Fruit fly (Drosophila melanogaster) whole organism, embryonic: ENCODE data around the gene CG7650.

Experiments
- Asciz ChIP-seq: fragments of 200-800 bp; sonication (Bioruptor generic); optimal IDR thresholded peaks from 2 replicates; lab custom pipeline; 2017; ENCODE audit warnings: missing biosample characterization, mild to moderate bottlenecking, missing genetic modification characterization, missing genetic modification reagents
- Atf3 ChIP-seq: fragments of 200-800 bp; sonication (Bioruptor generic); optimal IDR thresholded peaks from 3 replicates; lab custom pipeline; 2016; ENCODE audit warnings: missing biosample characterization, missing genetic modification characterization
- CG10209 ChIP-seq: fragments of 200-800 bp; sonication (Bioruptor generic); optimal IDR thresholded peaks from 3 replicates; lab custom pipeline; 2017; ENCODE audit warnings: missing biosample characterization, mild to moderate bottlenecking, missing genetic modification characterization, missing genetic modification reagents
- CG10543 ChIP-seq: fragments of 200-800 bp; sonication (Bioruptor generic); optimal IDR thresholded peaks from 3 replicates; lab custom pipeline; 2017; ENCODE audit warnings: missing biosample characterization, mild to moderate bottlenecking, missing genetic modification characterization, moderate library complexity
- CG10654 ChIP-seq: fragments of 200-800 bp; sonication (Bioruptor generic); optimal IDR thresholded peaks from 2 replicates; lab custom pipeline; 2016; ENCODE audit warnings: missing biosample characterization, missing genetic modification characterization
- CG10959 ChIP-seq: fragments of 200-800 bp; sonication (Bioruptor generic); IDR thresholded peaks from 2 replicates; pipeline ENCODE4 v1.3.6; 2022; ENCODE audit warnings: missing biosample characterization, missing genetic modification characterization
- CG11085 ChIP-seq: fragments of 200-800 bp; sonication (Bioruptor generic); IDR thresholded peaks from 2 replicates; pipeline ENCODE4 v1.3.6; 2022; ENCODE audit warnings: missing biosample characterization, missing genetic modification characterization
- CG11723 ChIP-seq: fragments of 200-800 bp; sonication (Bioruptor generic); optimal IDR thresholded peaks from 2 replicates; lab custom pipeline; 2017; ENCODE audit warnings: missing biosample characterization, mild to moderate bottlenecking, missing genetic modification characterization
- CG13287 ChIP-seq: fragments of 200-800 bp; sonication (Bioruptor generic); IDR thresholded peaks from 2 replicates; pipeline ENCODE4 v1.3.6; 2022; ENCODE audit warnings: missing biosample characterization, missing genetic modification characterization; ENCODE audit not compliant: partially characterized antibody
- CG14710 ChIP-seq: fragments of 200-800 bp; sonication (Bioruptor generic); optimal IDR thresholded peaks from 3 replicates; lab custom pipeline; 2019; ENCODE audit warnings: missing biosample characterization, mild to moderate bottlenecking, missing genetic modification characterization, moderate library complexity
- CG14965 ChIP-seq: fragments of 200-800 bp; sonication (Bioruptor generic); optimal IDR thresholded peaks from 2 replicates; lab custom pipeline; 2016; ENCODE audit warnings: missing biosample characterization, missing genetic modification characterization, borderline replicate concordance
- CG17612 ChIP-seq: fragments of 200-800 bp; sonication (Bioruptor generic); IDR thresholded peaks from 2 replicates; pipeline ENCODE4 v1.3.6; 2022; ENCODE audit warnings: missing biosample characterization, missing genetic modification characterization
- CG32767 ChIP-seq: fragments of 200-800 bp; sonication (Bioruptor generic); IDR thresholded peaks from 2 replicates; pipeline ENCODE4 v1.3.6; 2022; ENCODE audit warnings: missing biosample characterization, missing genetic modification characterization
- CG6175 ChIP-seq: fragments of 200-800 bp; sonication (Bioruptor generic); IDR thresholded peaks from 3 replicates; pipeline ENCODE4 v1.3.6; 2022; ENCODE audit warnings: missing biosample characterization, missing genetic modification characterization
- CG6765 ChIP-seq: fragments of 200-800 bp; sonication (Bioruptor generic); optimal IDR thresholded peaks from 3 replicates; lab custom pipeline; 2017; ENCODE audit warnings: missing biosample characterization, mild to moderate bottlenecking, missing genetic modification characterization
- CG8388 ChIP-seq: fragments of 200-800 bp; sonication (Bioruptor generic); optimal IDR thresholded peaks from 2 replicates; lab custom pipeline; 2019; ENCODE audit warnings: missing biosample characterization, mild to moderate bottlenecking, missing genetic modification characterization, moderate library complexity
- CG8478 ChIP-seq: fragments of >200 bp; optimal IDR thresholded peaks from 2 replicates; lab custom pipeline; 2018
- CG8765 ChIP-seq: fragments of 200-800 bp; sonication (Bioruptor generic); IDR thresholded peaks from 2 replicates; pipeline ENCODE4 v1.3.6; 2022; ENCODE audit warnings: missing biosample characterization, missing genetic modification characterization
- CG9797 ChIP-seq: fragments of 200-800 bp; sonication (Bioruptor generic); optimal IDR thresholded peaks from 3 replicates; lab custom pipeline; 2018; ENCODE audit warnings: missing biosample characterization, mild to moderate bottlenecking, missing genetic modification characterization
- Dip2 ChIP-seq: fragments of 200-800 bp; sonication (Bioruptor generic); IDR thresholded peaks from 2 replicates; pipeline ENCODE4 v1.3.6; 2022; ENCODE audit warnings: missing biosample characterization, missing genetic modification characterization
- Hmr ChIP-seq: fragments of 200-800 bp; sonication (Bioruptor generic); optimal IDR thresholded peaks from 3 replicates; lab custom pipeline; 2017; ENCODE audit warnings: mild to moderate bottlenecking, missing biosample characterization, missing genetic modification reagents, missing genetic modification characterization
- Lhr ChIP-seq: fragments of 200-800 bp; sonication (Bioruptor generic); optimal IDR thresholded peaks from 3 replicates; lab custom pipeline; 2017; ENCODE audit warnings: mild to moderate bottlenecking, missing biosample characterization, missing genetic modification reagents, missing genetic modification characterization
- NFAT ChIP-seq: fragments of 200-800 bp; sonication (Bioruptor generic); IDR thresholded peaks from 2 replicates; pipeline ENCODE4 v1.3.6; 2022; ENCODE audit warnings: missing biosample characterization, missing genetic modification characterization
- Sox100B ChIP-seq: fragments of 200-800 bp; sonication (Bioruptor generic); optimal IDR thresholded peaks from 3 replicates; lab custom pipeline; 2018; ENCODE audit warnings: missing biosample characterization, mild to moderate bottlenecking, missing genetic modification characterization
- Taf1 ChIP-seq: fragments of 200-800 bp; sonication (Bioruptor generic); IDR thresholded peaks from 2 replicates; pipeline ENCODE4 v1.3.6; 2022; ENCODE audit warnings: missing biosample characterization, missing genetic modification characterization
- Usf ChIP-seq: fragments of 200-800 bp; sonication (Bioruptor generic); optimal IDR thresholded peaks from 2 replicates; lab custom pipeline; 2017; ENCODE audit warnings: missing genotype, missing biosample characterization, missing genetic modification characterization
- Vsx1 ChIP-seq: fragments of 200-800 bp; sonication (Bioruptor generic); optimal IDR thresholded peaks from 2 replicates; lab custom pipeline; 2017; ENCODE audit warnings: missing biosample characterization, mild to moderate bottlenecking, missing genetic modification characterization, missing genetic modification reagents
- Xrp1 ChIP-seq: fragments of 200-800 bp; sonication (Bioruptor generic); IDR thresholded peaks from 2 replicates; pipeline ENCODE4 v1.3.6; 2022; ENCODE audit warnings: missing biosample characterization, missing genetic modification characterization
- az2 ChIP-seq: fragments of 200-800 bp; sonication (Bioruptor generic); optimal IDR thresholded peaks from 3 replicates; lab custom pipeline; 2016; ENCODE audit warnings: missing biosample characterization, missing genetic modification characterization
- cad ChIP-seq: fragments of >200 bp; optimal IDR thresholded peaks from 2 replicates; lab custom pipeline; 2017; ENCODE audit warnings: missing biosample characterization, missing genetic modification characterization
- da ChIP-seq: fragments of 200-800 bp; sonication (Bioruptor generic); optimal IDR thresholded peaks from 2 replicates; lab custom pipeline; 2016; ENCODE audit warnings: missing biosample characterization, missing genetic modification characterization
- danr ChIP-seq: fragments of 200-800 bp; sonication (Bioruptor generic); IDR thresholded peaks from 2 replicates; pipeline ENCODE4 v1.3.6; 2022; ENCODE audit warnings: missing biosample characterization, missing genetic modification characterization
- ems ChIP-seq: fragments of 200-800 bp; sonication (Bioruptor generic); optimal IDR thresholded peaks from 3 replicates; lab custom pipeline; 2016; ENCODE audit warnings: missing biosample characterization, missing genetic modification characterization
- eve ChIP-seq, 2 experiments: fragments of >200 bp; optimal IDR thresholded peaks; 2 replicates each; lab custom pipeline; 2017; ENCODE audit warnings: missing biosample characterization in 2 of 2, missing genetic modification characterization in 2 of 2
- fd3F ChIP-seq: fragments of 200-800 bp; sonication (Bioruptor generic); optimal IDR thresholded peaks from 2 replicates; lab custom pipeline; 2018; ENCODE audit warnings: missing biosample characterization, mild to moderate bottlenecking, missing genetic modification characterization, moderate library complexity
- gem ChIP-seq: fragments of 200-800 bp; sonication (Bioruptor generic); optimal IDR thresholded peaks from 2 replicates; lab custom pipeline; 2019; ENCODE audit warnings: missing biosample characterization, mild to moderate bottlenecking, missing genetic modification characterization, moderate library complexity
- gt ChIP-seq: fragments of 200-800 bp; sonication (Bioruptor generic); IDR thresholded peaks from 2 replicates; pipeline ENCODE4 v1.3.6; 2022; ENCODE audit warnings: missing biosample characterization, missing genetic modification characterization
- jumu ChIP-seq: fragments of 200-800 bp; sonication (Bioruptor generic); optimal IDR thresholded peaks from 3 replicates; lab custom pipeline; 2016; ENCODE audit warnings: missing biosample characterization, missing genetic modification characterization
- nau ChIP-seq: fragments of 200-800 bp; sonication (Bioruptor generic); optimal IDR thresholded peaks from 3 replicates; lab custom pipeline; 2017; ENCODE audit warnings: missing biosample characterization, mild to moderate bottlenecking, missing genetic modification characterization, missing genetic modification reagents
- nerfin-1 ChIP-seq: fragments of 200-800 bp; sonication (Bioruptor generic); optimal IDR thresholded peaks from 3 replicates; lab custom pipeline; 2019; ENCODE audit warnings: missing biosample characterization, mild to moderate bottlenecking, missing genetic modification characterization, moderate library complexity
- p53 ChIP-seq: fragments of 200-800 bp; sonication (Bioruptor generic); optimal IDR thresholded peaks from 2 replicates; lab custom pipeline; 2016; ENCODE audit warnings: missing biosample characterization, missing genetic modification characterization
- pho ChIP-seq: fragments of 200-800 bp; sonication (Bioruptor generic); optimal IDR thresholded peaks from 2 replicates; lab custom pipeline; 2016; ENCODE audit warnings: missing biosample characterization, missing genetic modification characterization
- pzg ChIP-seq: fragments of 200-800 bp; sonication (Bioruptor generic); optimal IDR thresholded peaks from 3 replicates; lab custom pipeline; 2018; ENCODE audit warnings: missing biosample characterization, mild to moderate bottlenecking, missing genetic modification characterization, moderate library complexity
- row ChIP-seq: fragments of 200-800 bp; sonication (Bioruptor generic); IDR thresholded peaks from 3 replicates; pipeline ENCODE4 v1.3.6; 2022; ENCODE audit warnings: missing biosample characterization, missing genetic modification characterization
- sima ChIP-seq: fragments of 200-800 bp; sonication (Bioruptor generic); optimal IDR thresholded peaks from 2 replicates; lab custom pipeline; 2016; ENCODE audit warnings: missing biosample characterization, missing genetic modification characterization
- tll ChIP-seq, 2 experiments: fragments of 200-800 bp in 1 of 2; fragments of >200 bp in 1 of 2; sonication (Bioruptor generic) in 1 of 2; optimal IDR thresholded peaks; 2 replicates each; lab custom pipeline; 2017 to 2019; ENCODE audit warnings: missing biosample characterization in 2 of 2, missing genetic modification characterization in 2 of 2, mild to moderate bottlenecking in 1 of 2, moderate library complexity in 1 of 2
- trem ChIP-seq: fragments of 200-800 bp; optimal IDR thresholded peaks from 3 replicates; lab custom pipeline; 2019; ENCODE audit warnings: missing biosample characterization, mild to moderate bottlenecking, missing genetic modification characterization, moderate library complexity
- twi ChIP-seq: fragments of 200-800 bp; optimal IDR thresholded peaks from 2 replicates; lab custom pipeline; 2019; ENCODE audit warnings: missing biosample characterization, mild to moderate bottlenecking, missing genetic modification characterization, moderate library complexity

The CG7650 gene

dm6 chr3L:15587445-15588381 lies 22.5 kb downstream of the CG7650 start, which contains the start of gene CG7656 (continued):
- TF ChIP-seq CG9797 (GFP tag; lab: Kevin White, UChicago) (no peak), CG14710 (tag; lab: Kevin White, UChicago) (no peak), pzg (GFP tag; lab: Kevin White, UChicago) (peak; percentile 79), CG13287 (GFP tag; lab: Robert Waterston, UW) (no peak; the same call in 1 of the 2 replicates), CG14965 (GFP tag; lab: Kevin White, UChicago) (no peak), CG11085 (GFP tag; lab: Robert Waterston, UW) (no peak), CG10209 (GFP tag; lab: Kevin White, UChicago) (peak; percentile 22), Lhr (no peak), gt (no peak; the same call in 1 of the 2 replicates), CG10543 (GFP tag; lab: Kevin White, UChicago) (no peak), twi (tag; lab: Kevin White, UChicago) (no peak), Usf (GFP tag; lab: Kevin White, UChicago) (no peak), CG8765 (GFP tag; lab: Robert Waterston, UW) (peak; percentile 23; the same call in 1 of the 2 replicates), az2 (peak; percentile 41), CG6765 (GFP tag; lab: Kevin White, UChicago) (no peak), NFAT (GFP tag; lab: Robert Waterston, UW) (peak; percentile 83), CG11723 (GFP tag; lab: Kevin White, UChicago) (peak; percentile 5), da (GFP tag; lab: Kevin White, UChicago) (peak; percentile 43), sima (no peak), Dip2 (GFP tag; lab: Robert Waterston, UW) (no peak), Hmr (GFP tag; lab: Kevin White, UChicago) (peak; percentile 58), Atf3 (peak; percentile 70), CG8478 (lab: Kevin White, UChicago) (no peak), CG17612 (GFP tag; lab: Robert Waterston, UW) (peak; percentile 37; the same call in 1 of the 2 replicates), trem (no peak), Asciz (no peak), ems (GFP tag; lab: Kevin White, UChicago) (peak; percentile 85), Taf1 (GFP tag; lab: Robert Waterston, UW) (0 out of 2 replicates have a peak, but pooled peaks have one; percentile 10), CG6175 (peak; percentile 78; the same call in 2 of the 3 replicates), CG10959 (GFP tag; lab: Robert Waterston, UW) (peak; percentile 54), row (GFP tag; lab: Robert Waterston, UW) (peak; percentile 96), Xrp1 (GFP tag; lab: Robert Waterston, UW) (peak; percentile 61; the same call in 1 of the 2 replicates), cad (no peak), danr (GFP tag; lab: Robert Waterston, UW) (0 out of 2 replicates have a peak, but pooled peaks have one; percentile 12), Sox100B (GFP tag; lab: Kevin White, UChicago) (no peak), CG8388 (GFP tag; lab: Kevin White, UChicago) (no peak), jumu (GFP tag; lab: Kevin White, UChicago) (peak; percentile 78), pho (GFP tag; lab: Kevin White, UChicago) (peak; percentile 76), p53 (peak; percentile 71), tll (GFP tag; optimal IDR thresholded peaks at IDR 0.05; lab: Kevin White, UChicago) (peak in 1 of 2 experiments; percentile 36), nau (no peak), CG10654 (GFP tag; lab: Kevin White, UChicago) (peak; percentile 40), nerfin-1 (no peak), eve (GFP tag; optimal IDR thresholded peaks at IDR 0.05; lab: Kevin White, UChicago) (no peak), fd3F (no peak), gem (tag; lab: Kevin White, UChicago) (peak; percentile 50), Vsx1 (no peak), CG32767 (GFP tag; lab: Robert Waterston, UW) (0 out of 2 replicates have a peak, but pooled peaks have one; percentile 50)
